Worm (Caenorhabditis elegans) whole organism, mixed stage, embryonic: ENCODE measurements around the gene dnj-19.

Source experiments
- bed-3 ChIP-seq: fragments of 200-800 bp; sonication (Bioruptor generic); optimal IDR thresholded peaks from 3 replicates; lab custom pipeline; 2018; ENCODE audit warnings: mild to moderate bottlenecking, missing genetic modification characterization, moderate library complexity, missing compliant biosample characterization
- blmp-1 ChIP-seq: fragments of 150-350 bp; optimal IDR thresholded peaks from 2 replicates; lab custom pipeline; 2014; ENCODE audit warnings: missing biosample characterization, missing genetic modification characterization
- ceh-39 ChIP-seq: fragments of 150-350 bp; optimal IDR thresholded peaks from 2 replicates; lab custom pipeline; 2014; ENCODE audit warnings: missing biosample characterization, missing genetic modification characterization
- ceh-43 ChIP-seq: fragments of 200-800 bp; sonication (Bioruptor generic); optimal IDR thresholded peaks from 2 replicates; lab custom pipeline; 2018; ENCODE audit warnings: mild to moderate bottlenecking, missing genetic modification characterization, moderate library complexity, missing compliant biosample characterization
- ceh-83 ChIP-seq: fragments of 200-800 bp; sonication (Bioruptor generic); optimal IDR thresholded peaks from 2 replicates; lab custom pipeline; 2018; ENCODE audit warnings: mild to moderate bottlenecking, missing genetic modification characterization, missing compliant biosample characterization
- ces-1 ChIP-seq: fragments of 150-350 bp; optimal IDR thresholded peaks from 2 replicates; lab custom pipeline; 2014; ENCODE audit warnings: missing biosample characterization, missing genetic modification reagents, missing genetic modification characterization
- drap-1 ChIP-seq: fragments of 200-800 bp; sonication (Bioruptor generic); optimal IDR thresholded peaks from 3 replicates; lab custom pipeline; 2018; ENCODE audit warnings: mild to moderate bottlenecking, missing genetic modification characterization, missing compliant biosample characterization
- elt-1 ChIP-seq: sonication (generic microtip); optimal IDR thresholded peaks from 2 replicates; lab custom pipeline; 2017; ENCODE audit warnings: missing genetic modification characterization, mild to moderate bottlenecking, missing compliant biosample characterization, antibody characterized with exemption, moderate library complexity, borderline replicate concordance; ENCODE audit not compliant: insufficient read depth
- elt-3 ChIP-seq: fragments of 150-350 bp; optimal IDR thresholded peaks from 2 replicates; lab custom pipeline; 2014; ENCODE audit warnings: missing biosample characterization, missing genetic modification characterization
- flh-1 ChIP-seq: fragments of 200-800 bp; sonication (Bioruptor generic); optimal IDR thresholded peaks from 2 replicates; lab custom pipeline; 2018; ENCODE audit warnings: mild to moderate bottlenecking, missing genetic modification characterization, moderate library complexity, missing compliant biosample characterization
- ham-2 ChIP-seq: fragments of 200-800 bp; sonication (Bioruptor generic); optimal IDR thresholded peaks from 2 replicates; lab custom pipeline; 2018; ENCODE audit warnings: mild to moderate bottlenecking, missing genetic modification characterization, missing compliant biosample characterization
- hlh-1 ChIP-seq: fragments of 150-350 bp; optimal IDR thresholded peaks from 2 replicates; lab custom pipeline; 2014; ENCODE audit warnings: missing biosample characterization, missing genetic modification reagents, missing genetic modification characterization
- lin-13 ChIP-seq: fragments of 150-350 bp; optimal IDR thresholded peaks from 2 replicates; lab custom pipeline; 2014; ENCODE audit warnings: missing biosample characterization, missing genetic modification characterization
- lin-32 ChIP-seq: fragments of 200-800 bp; sonication (Bioruptor generic); optimal IDR thresholded peaks from 2 replicates; lab custom pipeline; 2018; ENCODE audit warnings: mild to moderate bottlenecking, missing genetic modification characterization, missing compliant biosample characterization
- lsy-2 ChIP-seq: fragments of 150-350 bp; optimal IDR thresholded peaks from 2 replicates; lab custom pipeline; 2014; ENCODE audit warnings: missing biosample characterization, missing genetic modification characterization
- mab-5 ChIP-seq: fragments of 150-350 bp; optimal IDR thresholded peaks from 2 replicates; lab custom pipeline; 2014; ENCODE audit warnings: missing biosample characterization, missing genetic modification characterization
- mep-1 ChIP-seq: fragments of 150-350 bp; optimal IDR thresholded peaks from 2 replicates; lab custom pipeline; 2017; ENCODE audit warnings: missing biosample characterization, missing genetic modification reagents, missing genetic modification characterization, inconsistent platforms
- mls-2 ChIP-seq: sonication (generic microtip); optimal IDR thresholded peaks from 2 replicates; lab custom pipeline; 2016; ENCODE audit warnings: mild to moderate bottlenecking, missing genetic modification characterization, moderate library complexity, missing compliant biosample characterization
- nhr-2 ChIP-seq: fragments of 150-350 bp; optimal IDR thresholded peaks from 2 replicates; lab custom pipeline; 2014; ENCODE audit warnings: missing biosample characterization, missing genetic modification characterization
- nhr-237 ChIP-seq: fragments of 150-350 bp; optimal IDR thresholded peaks from 2 replicates; lab custom pipeline; 2014; ENCODE audit warnings: missing biosample characterization, missing genetic modification characterization
- nhr-28 ChIP-seq: fragments of 150-350 bp; optimal IDR thresholded peaks from 2 replicates; lab custom pipeline; 2014; ENCODE audit warnings: missing biosample characterization, missing genetic modification characterization
- pha-4 ChIP-seq: fragments of 150-350 bp; optimal IDR thresholded peaks from 2 replicates; lab custom pipeline; 2018; ENCODE audit warnings: missing biosample characterization, missing genetic modification reagents, missing genetic modification characterization
- snpc-4 ChIP-seq: fragments of 150-350 bp; optimal IDR thresholded peaks from 2 replicates; lab custom pipeline; 2014; ENCODE audit warnings: missing biosample characterization, missing genetic modification characterization
- sptf-1 ChIP-seq: sonication (generic microtip); optimal IDR thresholded peaks from 2 replicates; lab custom pipeline; 2017; ENCODE audit warnings: mild to moderate bottlenecking, missing genetic modification characterization, moderate library complexity, missing compliant biosample characterization
- tbx-8 ChIP-seq: fragments of 200-800 bp; sonication (Bioruptor generic); optimal IDR thresholded peaks from 2 replicates; lab custom pipeline; 2018; ENCODE audit warnings: mild to moderate bottlenecking, missing genetic modification characterization, moderate library complexity, missing compliant biosample characterization
- unc-120 ChIP-seq: sonication (generic microtip); optimal IDR thresholded peaks from 2 replicates; lab custom pipeline; 2017; ENCODE audit warnings: missing genetic modification characterization, missing compliant biosample characterization; ENCODE audit not compliant: poor library complexity, severe bottlenecking
- unc-39 ChIP-seq: fragments of 150-350 bp; optimal IDR thresholded peaks from 2 replicates; lab custom pipeline; 2014; ENCODE audit warnings: missing biosample characterization, missing genetic modification characterization
- unc-62 ChIP-seq: fragments of 150-350 bp; optimal IDR thresholded peaks from 2 replicates; lab custom pipeline; 2014; ENCODE audit warnings: missing biosample characterization, missing genetic modification reagents, missing genetic modification characterization

The dnj-19 gene

ce11 chrV:5462894-5463293, 41.8 kb downstream of the dnj-19 start, which contains the start of gene srg-67:
srg-67 (minus strand) TSS chrV:5462994.
- TF ChIP-seq sptf-1 (no peak), flh-1 (no peak), lin-13 (no peak), ceh-39 (tag; lab: Kevin White, UChicago) (no peak), lsy-2 (tag; lab: Kevin White, UChicago) (no peak), unc-62 (GFP tag; lab: Kevin White, UChicago) (no peak), ceh-83 (GFP tag; lab: Kevin White, UChicago) (no peak), elt-3 (tag; lab: Kevin White, UChicago) (no peak), ces-1 (GFP tag; lab: Kevin White, UChicago) (no peak), elt-1 (tag; lab: Kevin White, UChicago) (no peak)

ce11 chrV:5459806-5460205, 44.9 kb downstream of the dnj-19 start, which contains the start of gene ZC317.2:
ZC317.2 (plus strand) TSS chrV:5460106.
- TF ChIP-seq nhr-28 (tag; lab: Kevin White, UChicago) (no peak), flh-1 (no peak), lin-32 (GFP tag; lab: Kevin White, UChicago) (no peak), ham-2 (GFP tag; lab: Kevin White, UChicago) (no peak), bed-3 (GFP tag; lab: Kevin White, UChicago) (no peak), mls-2 (tag; lab: Kevin White, UChicago) (no peak), mep-1 (tag; lab: Kevin White, UChicago) (no peak), mab-5 (tag; lab: Kevin White, UChicago) (no peak), ceh-43 (GFP tag; lab: Kevin White, UChicago) (no peak), drap-1 (GFP tag; lab: Kevin White, UChicago) (no peak), nhr-2 (no peak), elt-1 (tag; lab: Kevin White, UChicago) (no peak)

- TF ChIP-seq ces-1 (GFP tag; lab: Kevin White, UChicago) (peak; percentile 9), ham-2 (GFP tag; lab: Kevin White, UChicago) (no peak)
These were observed 49.7 kb downstream of the dnj-19 start for ce11 chrV:5454955-5455354.

- TF ChIP-seq unc-120 (tag; lab: Kevin White, UChicago) (no peak), sptf-1 (no peak), ceh-83 (GFP tag; lab: Kevin White, UChicago) (no peak), lin-13 (no peak), snpc-4 (tag; lab: Kevin White, UChicago) (no peak), lsy-2 (tag; lab: Kevin White, UChicago) (no peak), nhr-2 (no peak), unc-39 (tag; lab: Kevin White, UChicago) (no peak), unc-62 (GFP tag; lab: Kevin White, UChicago) (no peak), blmp-1 (tag; lab: Kevin White, UChicago) (no peak), lin-32 (GFP tag; lab: Kevin White, UChicago) (no peak), hlh-1 (tag; lab: Kevin White, UChicago) (no peak), bed-3 (GFP tag; lab: Kevin White, UChicago) (no peak), tbx-8 (GFP tag; lab: Kevin White, UChicago) (no peak), ceh-43 (GFP tag; lab: Kevin White, UChicago) (no peak), pha-4 (tag; lab: Kevin White, UChicago) (no peak), elt-1 (tag; lab: Kevin White, UChicago) (no peak), ham-2 (GFP tag; lab: Kevin White, UChicago) (no peak), flh-1 (no peak), nhr-237 (tag; lab: Kevin White, UChicago) (no peak)
These were observed 51.0 kb downstream of the dnj-19 start, which contains the start of gene glc-3 for ce11 chrV:5453615-5454014. glc-3 (minus strand) TSS chrV:5453715.
